Fruit fly (Drosophila melanogaster): ENCODE data around the gene CG42369.

CG42369 gene

DNA sequence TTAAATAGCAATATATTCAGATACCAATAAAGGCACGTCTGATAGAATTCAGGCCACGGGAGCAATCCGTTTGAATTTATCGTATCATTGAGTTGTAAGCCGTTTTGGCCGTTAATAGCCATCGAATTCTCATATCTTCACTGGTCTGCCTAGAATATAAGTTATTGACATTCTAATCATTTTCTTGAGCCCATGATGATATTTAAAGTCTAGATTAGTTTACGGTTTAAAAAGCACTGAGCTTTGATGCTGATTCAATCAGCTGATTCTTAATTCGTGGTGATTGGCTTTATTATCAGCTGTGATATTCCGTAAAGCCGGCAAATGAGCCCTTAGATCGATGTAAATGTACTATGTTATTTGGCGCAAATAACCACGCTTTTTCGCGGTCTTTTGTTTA, 25.0 kb downstream of the CG42369 start, which contains the start of gene slam:
slam (plus strand) TSS at position 301 of the 400 bp plus-strand sequence.
- TF ChIP-seq nerfin-1 (tag; optimal IDR thresholded peaks at IDR 0.05): no peak
- no peak for TF ChIP-seq CG11398 (GFP tag; optimal IDR thresholded peaks at IDR 0.05)
- no peak for TF ChIP-seq Optix (GFP tag; IDR thresholded peaks at IDR 0.05)
- TF ChIP-seq tll (GFP tag; optimal IDR thresholded peaks at IDR 0.05): no peak
- no peak for TF ChIP-seq pb (GFP tag; optimal IDR thresholded peaks at IDR 0.05)

DNA sequence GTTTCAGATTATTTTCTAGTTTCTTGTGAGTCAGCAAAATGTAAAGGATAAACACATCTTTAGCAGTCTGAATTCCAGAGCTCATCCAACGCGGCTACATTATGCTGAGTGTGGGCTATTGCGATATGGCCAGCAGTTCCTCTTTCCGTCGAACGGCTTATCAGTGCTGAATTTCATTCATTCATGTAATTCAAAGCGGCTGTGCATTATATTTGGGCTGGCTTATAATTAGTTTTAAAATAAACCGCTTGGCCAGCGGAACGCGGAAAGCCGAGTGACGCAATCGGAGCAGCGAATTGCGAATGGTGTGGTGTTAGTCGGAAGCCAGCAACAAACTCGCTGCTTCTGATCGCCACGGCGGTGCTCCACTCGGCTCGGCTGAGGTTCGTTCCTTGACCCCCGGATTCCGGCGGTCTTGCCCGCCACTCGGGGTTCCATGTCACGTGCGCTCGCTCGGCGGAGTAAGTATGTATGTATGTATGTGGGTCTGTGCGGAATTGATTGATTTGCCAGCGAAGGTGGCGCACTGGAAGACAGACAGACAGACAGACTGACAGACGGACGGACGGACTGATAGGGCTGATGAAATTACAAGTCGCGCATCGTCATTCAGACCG, 25.9 kb downstream of the CG42369 start:
- TF ChIP-seq seq (GFP tag; IDR thresholded peaks at IDR 0.05) (no peak), CG11456 (GFP tag; IDR thresholded peaks at IDR 0.05) (no peak), sug (tag; optimal IDR thresholded peaks at IDR 0.05) (peak; percentile 74), CG17186 (GFP tag; optimal IDR thresholded peaks at IDR 0.05) (no peak), CG15479 (GFP tag; optimal IDR thresholded peaks at IDR 0.05) (no peak), CG34376 (GFP tag; optimal IDR thresholded peaks at IDR 0.05) (peak; percentile 27), Med (GFP tag) (peak; percentile 14), al (GFP tag; IDR thresholded peaks at IDR 0.05) (no peak), cwo (GFP tag; optimal IDR thresholded peaks at IDR 0.05) (peak; percentile 92), Deaf1 (tag; optimal IDR thresholded peaks at IDR 0.05) (peak; percentile 9)

dm6 chr2L:6369286-6369685, 27.8 kb downstream of the CG42369 start:
- TF ChIP-seq CG9215 (GFP tag; IDR thresholded peaks at IDR 0.05) (no peak), lola (GFP tag; optimal IDR thresholded peaks at IDR 0.05) (no peak), klu (GFP tag; IDR thresholded peaks at IDR 0.05) (no peak)

DNA sequence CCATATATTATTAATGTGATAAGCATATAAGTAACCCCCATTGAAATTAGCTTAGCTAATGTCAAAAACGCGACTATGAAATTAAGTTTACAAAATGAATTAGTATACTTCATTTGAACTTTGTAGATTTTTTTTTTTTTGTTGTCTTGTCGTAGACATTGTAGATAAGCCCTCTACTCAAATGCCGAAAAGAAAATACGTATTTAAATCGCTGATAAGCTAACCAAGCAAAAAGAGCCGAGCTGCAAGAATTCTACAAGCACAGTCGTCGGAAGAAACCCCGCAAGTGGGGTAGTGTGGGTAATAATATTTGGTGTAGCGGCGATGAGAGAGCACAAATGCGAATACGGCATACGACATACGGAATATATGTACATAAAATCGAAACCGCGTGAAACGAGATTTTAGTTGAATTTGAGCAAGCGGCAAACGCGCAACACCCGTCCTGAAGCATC, 29.5 kb downstream of the CG42369 start, which contains the start of gene Nepl4:
Nepl4 (plus strand) TSS at position 405 of the 455 bp plus-strand sequence.
- TF ChIP-seq sug (tag; optimal IDR thresholded peaks at IDR 0.05) (peak; percentile 67), chinmo (GFP tag; IDR thresholded peaks at IDR 0.05; ENCODE audit: partially characterized antibody) (0 out of 4 replicates have a peak, but pooled peaks have one; percentile 32), CG34376 (GFP tag; optimal IDR thresholded peaks at IDR 0.05) (peak; percentile 62), cwo (GFP tag; optimal IDR thresholded peaks at IDR 0.05) (peak; percentile 39), emc (GFP tag; optimal IDR thresholded peaks at IDR 0.05) (no peak)

dm6 chr2L:6366924-6367323, 30.1 kb downstream of the CG42369 start:
- TF ChIP-seq Optix (GFP tag; IDR thresholded peaks at IDR 0.05): no peak
- TF ChIP-seq Ets97D (GFP tag; optimal IDR thresholded peaks at IDR 0.05): peak; percentile 24
- peak; percentile 81 for TF ChIP-seq CG7271 (tag; optimal IDR thresholded peaks at IDR 0.05)
- no peak for TF ChIP-seq Nf-YA (GFP tag; IDR thresholded peaks at IDR 0.05)
- TF ChIP-seq CG15514 (GFP tag; optimal IDR thresholded peaks at IDR 0.05): peak; percentile 68
- no peak for TF ChIP-seq Fer1 (GFP tag; optimal IDR thresholded peaks at IDR 0.05)
- no peak for TF ChIP-seq Ets65A (GFP tag)
- peak; percentile 20 for TF ChIP-seq stwl (tag; optimal IDR thresholded peaks at IDR 0.05)
- peak; percentile 37 for TF ChIP-seq sens (GFP tag)
- no peak for TF ChIP-seq chif (GFP tag; optimal IDR thresholded peaks at IDR 0.05)
- TF ChIP-seq CG13424 (tag; optimal IDR thresholded peaks at IDR 0.05): no peak
- TF ChIP-seq Doc3 (GFP tag; IDR thresholded peaks at IDR 0.05; ENCODE audit: partially characterized antibody): no peak
- no peak for TF ChIP-seq yki (optimal IDR thresholded peaks at IDR 0.05)
- TF ChIP-seq hbn (GFP tag; IDR thresholded peaks at IDR 0.05; ENCODE audit: partially characterized antibody): no peak
- TF ChIP-seq toy (GFP tag; IDR thresholded peaks at IDR 0.05): no peak

Measured in whole organism, embryonic.